Worm (Caenorhabditis elegans): ENCODE data around the gene dyf-19.

- TF ChIP-seq tbx-2 (tag; optimal IDR thresholded peaks at IDR 0.05), result peak; percentile 29
- TF ChIP-seq ztf-4 (tag; optimal IDR thresholded peaks at IDR 0.05), result no peak
- no peak for TF ChIP-seq Y116A8C.19 (tag; optimal IDR thresholded peaks at IDR 0.05; ENCODE audit: borderline replicate concordance)
- TF ChIP-seq vab-15 (tag; optimal IDR thresholded peaks at IDR 0.05), result no peak
Measured at ce11 chrV:19622440-19622914, 2.4 kb upstream of the dyf-19 start, which contains the start of gene Y43F8C.3.
